Fruit fly (Drosophila melanogaster) whole organism, embryonic: ENCODE measurements around the gene ebd2.
A peak's percentile ranks its signal among the peaks of the same experiment; 100 is the strongest.

ENCODE experiments used
- B-H1 ChIP-seq: fragments of 200-800 bp; sonication (Bioruptor generic); IDR thresholded peaks from 3 replicates; pipeline ENCODE4 v1.3.6; 2022; ENCODE audit warnings: missing biosample characterization, missing genetic modification characterization
- Bdp1 ChIP-seq: fragments of 200-800 bp; sonication (Bioruptor generic); optimal IDR thresholded peaks from 3 replicates; lab custom pipeline; 2016; ENCODE audit warnings: missing biosample characterization, missing genetic modification characterization
- Bgb ChIP-seq: fragments of 200-800 bp; sonication (Bioruptor generic); IDR thresholded peaks from 2 replicates; pipeline ENCODE4 v1.3.6; 2022; ENCODE audit warnings: missing biosample characterization, missing genetic modification characterization; ENCODE audit not compliant: partially characterized antibody
- CG1024 ChIP-seq: fragments of 200-800 bp; sonication (Bioruptor generic); IDR thresholded peaks from 2 replicates; pipeline ENCODE4 v1.3.6; 2022; ENCODE audit warnings: missing biosample characterization, missing genetic modification characterization
- CG10959 ChIP-seq: fragments of 200-800 bp; sonication (Bioruptor generic); IDR thresholded peaks from 2 replicates; pipeline ENCODE4 v1.3.6; 2022; ENCODE audit warnings: missing biosample characterization, missing genetic modification characterization
- CG11398 ChIP-seq: fragments of 200-800 bp; sonication (Bioruptor generic); optimal IDR thresholded peaks from 2 replicates; lab custom pipeline; 2016; ENCODE audit warnings: missing biosample characterization, missing genetic modification characterization
- CG1233 ChIP-seq: fragments of 200-800 bp; sonication (Bioruptor generic); optimal IDR thresholded peaks from 4 replicates; lab custom pipeline; 2018; ENCODE audit warnings: missing biosample characterization, mild to moderate bottlenecking, missing genetic modification characterization
- CG15073 ChIP-seq: fragments of 200-800 bp; sonication (Bioruptor generic); optimal IDR thresholded peaks from 2 replicates; lab custom pipeline; 2016; ENCODE audit warnings: missing biosample characterization, missing genetic modification characterization
- CG1529 ChIP-seq: fragments of 200-800 bp; sonication (Bioruptor generic); optimal IDR thresholded peaks from 3 replicates; lab custom pipeline; 2018; ENCODE audit warnings: missing biosample characterization, missing genetic modification characterization
- CG15514 ChIP-seq: fragments of 200-800 bp; sonication (Bioruptor generic); optimal IDR thresholded peaks from 3 replicates; lab custom pipeline; 2017; ENCODE audit warnings: missing biosample characterization, missing genetic modification characterization, mild to moderate bottlenecking, moderate library complexity, missing genetic modification reagents
- CG17359 ChIP-seq: fragments of 200-800 bp; sonication (Bioruptor generic); optimal IDR thresholded peaks from 3 replicates; lab custom pipeline; 2018; ENCODE audit warnings: missing biosample characterization, mild to moderate bottlenecking, missing genetic modification characterization, moderate library complexity
- CG17829 ChIP-seq: fragments of 200-800 bp; optimal IDR thresholded peaks from 2 replicates; lab custom pipeline; 2019; ENCODE audit warnings: missing biosample characterization, mild to moderate bottlenecking, missing genetic modification characterization, moderate library complexity
- CG18262 ChIP-seq: fragments of 200-800 bp; optimal IDR thresholded peaks from 3 replicates; lab custom pipeline; 2019; ENCODE audit warnings: missing biosample characterization, mild to moderate bottlenecking, missing genetic modification characterization, moderate library complexity
- CG2199 ChIP-seq: fragments of 200-800 bp; sonication (Bioruptor generic); IDR thresholded peaks from 3 replicates; pipeline ENCODE4 v1.3.6; 2022; ENCODE audit warnings: missing biosample characterization, missing genetic modification characterization
- CG31441 ChIP-seq: fragments of 200-800 bp; sonication (Bioruptor generic); IDR thresholded peaks from 2 replicates; pipeline ENCODE4 v1.3.6; 2022; ENCODE audit warnings: missing biosample characterization, missing genetic modification characterization
- CG3281 ChIP-seq: fragments of 200-800 bp; sonication (Bioruptor generic); optimal IDR thresholded peaks from 3 replicates; lab custom pipeline; 2017; ENCODE audit warnings: missing biosample characterization, mild to moderate bottlenecking, missing genetic modification characterization
- CG3838 ChIP-seq: fragments of 200-800 bp; sonication (Bioruptor generic); optimal IDR thresholded peaks from 3 replicates; lab custom pipeline; 2016; ENCODE audit warnings: missing biosample characterization, missing genetic modification characterization
- CG4360 ChIP-seq: fragments of 200-800 bp; sonication (Bioruptor generic); IDR thresholded peaks from 2 replicates; pipeline ENCODE4 v1.3.6; 2022; ENCODE audit warnings: missing biosample characterization, missing genetic modification characterization
- CG7271 ChIP-seq: fragments of 200-800 bp; sonication (Bioruptor generic); optimal IDR thresholded peaks from 2 replicates; lab custom pipeline; 2018; ENCODE audit warnings: missing biosample characterization, mild to moderate bottlenecking, missing genetic modification characterization, moderate library complexity
- Chrac-16 ChIP-seq: fragments of 200-800 bp; sonication (Bioruptor generic); optimal IDR thresholded peaks from 3 replicates; lab custom pipeline; 2016; ENCODE audit warnings: missing biosample characterization, missing genetic modification characterization
- H15 ChIP-seq: fragments of 200-800 bp; sonication (Bioruptor generic); IDR thresholded peaks from 3 replicates; pipeline ENCODE4 v1.3.6; 2022; ENCODE audit warnings: missing biosample characterization, missing genetic modification characterization
- HHEX ChIP-seq: fragments of 200-800 bp; sonication (Bioruptor generic); optimal IDR thresholded peaks from 3 replicates; lab custom pipeline; 2017; ENCODE audit warnings: missing biosample characterization, mild to moderate bottlenecking, missing genetic modification characterization, missing genetic modification reagents
- HLH4C ChIP-seq: fragments of 200-800 bp; sonication (Bioruptor generic); IDR thresholded peaks from 3 replicates; pipeline ENCODE4 v1.3.6; 2022; ENCODE audit warnings: missing biosample characterization, missing genetic modification characterization; ENCODE audit not compliant: partially characterized antibody
- Hr39 ChIP-seq: fragments of >200 bp; optimal IDR thresholded peaks from 2 replicates; lab custom pipeline; 2017
- MTF-1 ChIP-seq: fragments of 200-800 bp; sonication (Bioruptor generic); optimal IDR thresholded peaks from 2 replicates; lab custom pipeline; 2018; ENCODE audit warnings: missing biosample characterization, mild to moderate bottlenecking, missing genetic modification characterization, borderline replicate concordance
- Myb ChIP-seq: fragments of 200-800 bp; sonication (Bioruptor generic); optimal IDR thresholded peaks from 2 replicates; lab custom pipeline; 2016; ENCODE audit warnings: missing biosample characterization, missing genetic modification characterization
- NfI ChIP-seq: fragments of 200-800 bp; sonication (Bioruptor generic); optimal IDR thresholded peaks from 3 replicates; lab custom pipeline; 2018; ENCODE audit warnings: missing biosample characterization, mild to moderate bottlenecking, missing genetic modification characterization, moderate library complexity
- Opbp ChIP-seq: fragments of 200-800 bp; sonication (Bioruptor generic); IDR thresholded peaks from 3 replicates; pipeline ENCODE4 v1.3.6; 2022; ENCODE audit warnings: missing biosample characterization, missing genetic modification characterization; ENCODE audit not compliant: partially characterized antibody
- Optix ChIP-seq: fragments of 200-800 bp; sonication (Bioruptor generic); IDR thresholded peaks from 3 replicates; pipeline ENCODE4 v1.3.6; 2022; ENCODE audit warnings: missing biosample characterization, missing genetic modification characterization
- Rfx ChIP-seq: fragments of 200-800 bp; sonication (Bioruptor generic); IDR thresholded peaks from 2 replicates; pipeline ENCODE4 v1.3.6; 2022; ENCODE audit warnings: missing biosample characterization, missing genetic modification characterization
- Scr ChIP-seq: fragments of 200-800 bp; sonication (Bioruptor generic); IDR thresholded peaks from 2 replicates; pipeline ENCODE4 v1.3.6; 2022; ENCODE audit warnings: missing biosample characterization, missing genetic modification characterization; ENCODE audit not compliant: partially characterized antibody
- Six4 ChIP-seq: fragments of 200-800 bp; sonication (Bioruptor generic); optimal IDR thresholded peaks from 2 replicates; lab custom pipeline; 2016; ENCODE audit warnings: missing biosample characterization, missing genetic modification characterization
- bab2 ChIP-seq: fragments of 200-800 bp; sonication (Bioruptor generic); optimal IDR thresholded peaks from 2 replicates; lab custom pipeline; 2016; ENCODE audit warnings: missing biosample characterization, missing genetic modification characterization
- cato ChIP-seq: fragments of 200-800 bp; sonication (Bioruptor generic); optimal IDR thresholded peaks from 2 replicates; lab custom pipeline; 2016; ENCODE audit warnings: missing biosample characterization, missing genetic modification characterization, borderline replicate concordance
- dati ChIP-seq: fragments of 200-800 bp; sonication (Bioruptor generic); IDR thresholded peaks from 2 replicates; pipeline ENCODE4 v1.3.6; 2022; ENCODE audit warnings: missing biosample characterization, missing genetic modification characterization
- dpn ChIP-seq, 2 experiments: fragments of 200-800 bp; sonication (Bioruptor generic); optimal IDR thresholded peaks; 3 replicates each; lab custom pipeline; 2016; ENCODE audit warnings: missing biosample characterization in 2 of 2, missing genetic modification characterization in 2 of 2
- eyg ChIP-seq: fragments of 200-800 bp; sonication (Bioruptor generic); optimal IDR thresholded peaks from 3 replicates; lab custom pipeline; 2016; ENCODE audit warnings: missing biosample characterization, missing genetic modification characterization
- fd102C ChIP-seq: fragments of 200-800 bp; sonication (Bioruptor generic); optimal IDR thresholded peaks from 2 replicates; lab custom pipeline; 2018; ENCODE audit warnings: missing biosample characterization, mild to moderate bottlenecking, missing genetic modification characterization, moderate library complexity
- hbn ChIP-seq: fragments of 200-800 bp; sonication (Bioruptor generic); IDR thresholded peaks from 2 replicates; pipeline ENCODE4 v1.3.6; 2022; ENCODE audit warnings: missing biosample characterization, missing genetic modification characterization; ENCODE audit not compliant: partially characterized antibody
- kah ChIP-seq: fragments of 200-800 bp; sonication (Bioruptor generic); optimal IDR thresholded peaks from 2 replicates; lab custom pipeline; 2018; ENCODE audit warnings: missing biosample characterization, mild to moderate bottlenecking, missing genetic modification characterization
- mam ChIP-seq: fragments of 200-800 bp; sonication (Bioruptor generic); optimal IDR thresholded peaks from 3 replicates; lab custom pipeline; 2016; ENCODE audit warnings: missing biosample characterization, missing genetic modification characterization
- mirr ChIP-seq: fragments of 200-800 bp; sonication (Bioruptor generic); optimal IDR thresholded peaks from 3 replicates; lab custom pipeline; 2018; ENCODE audit warnings: missing biosample characterization, mild to moderate bottlenecking, missing genetic modification characterization
- mld ChIP-seq: fragments of 200-800 bp; sonication (Bioruptor generic); IDR thresholded peaks from 3 replicates; pipeline ENCODE4 v1.3.6; 2022; ENCODE audit warnings: missing biosample characterization, missing genetic modification characterization; ENCODE audit not compliant: partially characterized antibody
- phol ChIP-seq: fragments of 200-800 bp; sonication (Bioruptor generic); optimal IDR thresholded peaks from 3 replicates; lab custom pipeline; 2018; ENCODE audit warnings: missing biosample characterization, mild to moderate bottlenecking, missing genetic modification characterization, moderate library complexity
- pnt ChIP-seq: fragments of 200-800 bp; sonication (Bioruptor generic); optimal IDR thresholded peaks from 3 replicates; lab custom pipeline; 2016; ENCODE audit warnings: missing biosample characterization, missing genetic modification characterization
- psq ChIP-seq: fragments of 200-800 bp; sonication (Bioruptor generic); optimal IDR thresholded peaks from 2 replicates; lab custom pipeline; 2017; ENCODE audit warnings: missing biosample characterization, missing genetic modification characterization
- scrt ChIP-seq: fragments of 200-800 bp; sonication (Bioruptor generic); optimal IDR thresholded peaks from 2 replicates; lab custom pipeline; 2018; ENCODE audit warnings: missing biosample characterization, mild to moderate bottlenecking, missing genetic modification characterization, moderate library complexity
- sob ChIP-seq: fragments of 200-800 bp; sonication (Bioruptor generic); IDR thresholded peaks from 2 replicates; pipeline ENCODE4 v1.3.6; 2022; ENCODE audit warnings: missing biosample characterization, missing genetic modification characterization
- ssp ChIP-seq: fragments of 200-800 bp; sonication (Bioruptor generic); IDR thresholded peaks from 2 replicates; pipeline ENCODE4 v1.3.6; 2022; ENCODE audit warnings: missing biosample characterization, missing genetic modification characterization
- trem ChIP-seq: fragments of 200-800 bp; optimal IDR thresholded peaks from 3 replicates; lab custom pipeline; 2019; ENCODE audit warnings: missing biosample characterization, mild to moderate bottlenecking, missing genetic modification characterization, moderate library complexity
- z ChIP-seq: fragments of 200-800 bp; sonication (Bioruptor generic); IDR thresholded peaks from 3 replicates; pipeline ENCODE4 v1.3.6; 2022; ENCODE audit warnings: missing biosample characterization, missing genetic modification characterization

Gene ebd2

DNA sequence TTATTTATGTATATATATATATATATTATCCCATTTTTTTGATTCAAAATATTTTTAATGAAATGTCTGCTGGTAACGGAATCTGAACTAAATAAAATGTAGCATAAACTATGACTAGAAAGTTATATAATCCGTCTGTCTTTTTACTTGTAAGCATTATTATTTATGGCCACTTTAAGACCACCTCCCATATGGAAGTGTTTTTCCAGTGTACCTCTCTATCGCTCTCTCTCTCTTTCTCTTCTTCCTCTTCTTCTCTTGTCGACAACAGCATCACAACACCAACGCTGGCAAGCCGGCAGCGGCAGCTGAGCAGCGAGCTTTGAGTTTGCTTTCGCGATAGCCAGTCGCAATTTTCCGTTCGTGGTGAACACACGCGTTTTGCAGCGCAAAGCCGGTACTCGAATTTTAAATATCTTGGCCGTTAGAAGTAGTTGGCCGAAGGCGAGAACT lies 33.1 kb upstream of the ebd2 start, which contains the start of gene rgn (continued):
- peak; percentile 56; the same call in 1 of the 3 replicates for TF ChIP-seq H15 (GFP tag; lab: Robert Waterston, UW)
- peak; percentile 63 for TF ChIP-seq CG17829 (tag; lab: Kevin White, UChicago)
- TF ChIP-seq CG18262 (tag; lab: Kevin White, UChicago): peak; percentile 62
- peak; percentile 92 for TF ChIP-seq CG3281 (GFP tag; lab: Kevin White, UChicago)
- TF ChIP-seq bab2 (GFP tag; lab: Kevin White, UChicago): peak; percentile 45
- TF ChIP-seq CG10959 (GFP tag; lab: Robert Waterston, UW): no peak
- TF ChIP-seq CG1529 (GFP tag; lab: Kevin White, UChicago): no peak
- TF ChIP-seq CG15514 (GFP tag; lab: Kevin White, UChicago): peak; percentile 56
- peak; percentile 65 to 78 for TF ChIP-seq dpn (GFP tag; optimal IDR thresholded peaks at IDR 0.05; lab: Kevin White, UChicago)
- TF ChIP-seq B-H1: peak; percentile 70
- peak; percentile 28 for TF ChIP-seq psq (GFP tag; lab: Kevin White, UChicago)
- TF ChIP-seq Bgb (GFP tag; lab: Robert Waterston, UW): peak; percentile 62; the same call in 1 of the 2 replicates
- TF ChIP-seq dati (GFP tag; lab: Robert Waterston, UW): no peak
- TF ChIP-seq pnt (GFP tag; lab: Kevin White, UChicago): peak; percentile 54
- TF ChIP-seq CG4360 (GFP tag; lab: Robert Waterston, UW): no peak
- TF ChIP-seq MTF-1 (GFP tag; lab: Kevin White, UChicago): no peak
- peak; percentile 89 for TF ChIP-seq Rfx (GFP tag; lab: Robert Waterston, UW)
- TF ChIP-seq fd102C: no peak
- TF ChIP-seq cato (GFP tag; lab: Kevin White, UChicago): no peak
- peak; percentile 70 for TF ChIP-seq Myb (GFP tag; lab: Kevin White, UChicago)
- TF ChIP-seq CG1024 (GFP tag; lab: Robert Waterston, UW): no peak
- TF ChIP-seq kah (GFP tag; lab: Kevin White, UChicago): peak; percentile 38
- no peak for TF ChIP-seq CG11398
- TF ChIP-seq mirr (GFP tag; lab: Kevin White, UChicago): peak; percentile 25
- TF ChIP-seq ssp: peak; percentile 33; the same call in 1 of the 2 replicates
- TF ChIP-seq Hr39: no peak
- peak; percentile 0 for TF ChIP-seq CG3838 (GFP tag; lab: Kevin White, UChicago)
- TF ChIP-seq CG2199 (GFP tag; lab: Robert Waterston, UW): peak; percentile 46; the same call in 1 of the 3 replicates
- no peak for TF ChIP-seq HLH4C (GFP tag; lab: Robert Waterston, UW)
- no peak for TF ChIP-seq hbn (GFP tag; lab: Robert Waterston, UW)
- peak; percentile 41; the same call in 1 of the 3 replicates for TF ChIP-seq Optix (GFP tag; lab: Robert Waterston, UW)
- TF ChIP-seq CG15073: no peak
- peak; percentile 64 for TF ChIP-seq Chrac-16 (GFP tag; lab: Kevin White, UChicago)
- peak; percentile 78 for TF ChIP-seq scrt (GFP tag; lab: Kevin White, UChicago)
- peak; percentile 80 for TF ChIP-seq sob (GFP tag; lab: Robert Waterston, UW)
- no peak; the same call in 2 of the 3 replicates for TF ChIP-seq Opbp (GFP tag; lab: Robert Waterston, UW)
- peak; percentile 70 for TF ChIP-seq phol
- TF ChIP-seq Scr (GFP tag; lab: Robert Waterston, UW): no peak
- no peak for TF ChIP-seq trem (tag; lab: Kevin White, UChicago)
- peak; percentile 64 for TF ChIP-seq eyg (GFP tag; lab: Kevin White, UChicago)
- TF ChIP-seq mam (GFP tag; lab: Kevin White, UChicago): peak; percentile 62
- TF ChIP-seq Six4 (GFP tag; lab: Kevin White, UChicago): peak; percentile 31
- TF ChIP-seq z (GFP tag; lab: Robert Waterston, UW): no peak
- TF ChIP-seq CG7271: no peak
- TF ChIP-seq Bdp1 (GFP tag; lab: Kevin White, UChicago): peak; percentile 7
- TF ChIP-seq NfI (GFP tag; lab: Kevin White, UChicago): peak; percentile 79
- no peak for TF ChIP-seq mld (GFP tag; lab: Robert Waterston, UW)
- TF ChIP-seq CG17359 (tag; lab: Kevin White, UChicago): peak; percentile 70
- TF ChIP-seq HHEX (GFP tag; lab: Kevin White, UChicago): peak; percentile 82
- TF ChIP-seq CG31441 (GFP tag; lab: Robert Waterston, UW): peak; percentile 77
- peak; percentile 68 for TF ChIP-seq CG1233 (GFP tag; lab: Kevin White, UChicago)
